Fruit fly (Drosophila melanogaster): ENCODE measurements around the gene Atg18b.

The Atg18b gene

dm6 chr2L:21237048-21237747 is 16.8 kb upstream of the Atg18b start, which contains the start of gene Hr39 (continued):
- TF ChIP-seq CG6854 (GFP tag; optimal IDR thresholded peaks at IDR 0.05) (peak; percentile 31), topi (GFP tag; optimal IDR thresholded peaks at IDR 0.05) (peak; percentile 3), Blimp-1 (GFP tag; optimal IDR thresholded peaks at IDR 0.05) (no peak), CG11294 (GFP tag; IDR thresholded peaks at IDR 0.05) (no peak), Sox102F (GFP tag; optimal IDR thresholded peaks at IDR 0.05) (no peak), CG6163 (GFP tag; IDR thresholded peaks at IDR 0.05) (no peak)

- TF ChIP-seq salr (GFP tag; optimal IDR thresholded peaks at IDR 0.05) (no peak), CG11902 (GFP tag; optimal IDR thresholded peaks at IDR 0.05) (no peak), fd85E (GFP tag; optimal IDR thresholded peaks at IDR 0.05) (no peak), fd59A (GFP tag; optimal IDR thresholded peaks at IDR 0.05) (no peak), Smox (GFP tag; optimal IDR thresholded peaks at IDR 0.05) (no peak), CG6808 (GFP tag; optimal IDR thresholded peaks at IDR 0.05) (no peak), svp (GFP tag) (no peak), fkh (GFP tag; optimal IDR thresholded peaks at IDR 0.05) (no peak), acj6 (GFP tag; optimal IDR thresholded peaks at IDR 0.05) (no peak), CG10631 (GFP tag; optimal IDR thresholded peaks at IDR 0.05) (no peak), Eip75B (GFP tag; optimal IDR thresholded peaks at IDR 0.05) (no peak), CG15336 (GFP tag; IDR thresholded peaks at IDR 0.05) (no peak), lz (GFP tag; optimal IDR thresholded peaks at IDR 0.05) (no peak)
Measured at dm6 chr2L:21236633-21237032, 16.3 kb upstream of the Atg18b start, which contains the start of gene CG31626. Gene CG31626, minus strand, starts transcription at chr2L:21236733.

- no peak for TF ChIP-seq Hr38 (GFP tag; optimal IDR thresholded peaks at IDR 0.05)
- TF ChIP-seq vri (GFP tag; optimal IDR thresholded peaks at IDR 0.05) = no peak
- no peak for TF ChIP-seq Blimp-1 (GFP tag; optimal IDR thresholded peaks at IDR 0.05)
- no peak for TF ChIP-seq spab (GFP tag; optimal IDR thresholded peaks at IDR 0.05)
- no peak for TF ChIP-seq CG8632 (GFP tag; optimal IDR thresholded peaks at IDR 0.05)
- no peak for TF ChIP-seq svp (GFP tag)
- TF ChIP-seq CG31627 (GFP tag; optimal IDR thresholded peaks at IDR 0.05) = no peak
- no peak for TF ChIP-seq CG6792 (GFP tag; optimal IDR thresholded peaks at IDR 0.05)
- no peak for TF ChIP-seq Ets96B (tag; optimal IDR thresholded peaks at IDR 0.05)
- TF ChIP-seq fd59A (GFP tag; optimal IDR thresholded peaks at IDR 0.05) = no peak
- TF ChIP-seq dsx (GFP tag; optimal IDR thresholded peaks at IDR 0.05; ENCODE audit: poor library complexity, severe bottlenecking) = no peak
- TF ChIP-seq CG3919 (GFP tag; optimal IDR thresholded peaks at IDR 0.05) = no peak
- TF ChIP-seq CG6854 (GFP tag; optimal IDR thresholded peaks at IDR 0.05) = no peak
- TF ChIP-seq CG3032 (tag; optimal IDR thresholded peaks at IDR 0.05) = no peak
- TF ChIP-seq CG1621 (tag; optimal IDR thresholded peaks at IDR 0.05) = no peak
- TF ChIP-seq Ets21C (GFP tag; optimal IDR thresholded peaks at IDR 0.05) = no peak
Measured at dm6 chr2L:21235463-21235862, 15.1 kb upstream of the Atg18b start.

dm6 chr2L:21234388-21234984 is 14.1 kb upstream of the Atg18b start:
- no peak for TF ChIP-seq Hr4 (GFP tag; optimal IDR thresholded peaks at IDR 0.05)
- TF ChIP-seq CG16779 (tag; optimal IDR thresholded peaks at IDR 0.05) = no peak
- TF ChIP-seq fd85E (GFP tag; optimal IDR thresholded peaks at IDR 0.05) = no peak
- TF ChIP-seq CG6808 (GFP tag; optimal IDR thresholded peaks at IDR 0.05) = no peak
- TF ChIP-seq Sox14 (GFP tag; optimal IDR thresholded peaks at IDR 0.05) = no peak
- TF ChIP-seq CG8119 (GFP tag; IDR thresholded peaks at IDR 0.05) = no peak
- no peak for TF ChIP-seq eg (GFP tag; IDR thresholded peaks at IDR 0.05)
- TF ChIP-seq CG10631 (GFP tag; optimal IDR thresholded peaks at IDR 0.05) = no peak

Data from whole organism, prepupa.